Worm (Caenorhabditis elegans) whole organism, L4 larva: ENCODE data around the gene C17C3.24.
A peak's percentile ranks its signal among the peaks of the same experiment; 100 is the strongest.

ENCODE experiments used
- D1046.2 ChIP-seq: fragments of 200-800 bp; sonication (Bioruptor generic); IDR thresholded peaks from 2 replicates; pipeline ENCODE4 v1.3.6; 2022; ENCODE audit warnings: missing genetic modification characterization, missing compliant biosample characterization
- T20F7.1 ChIP-seq: fragments of 200-800 bp; sonication (Bioruptor generic); optimal IDR thresholded peaks from 2 replicates; lab custom pipeline; 2018; ENCODE audit warnings: mild to moderate bottlenecking, missing genetic modification characterization, missing compliant biosample characterization
- Y105C5A.15 ChIP-seq: fragments of 200-800 bp; sonication (Bioruptor generic); IDR thresholded peaks from 2 replicates; pipeline ENCODE4 v1.3.6; 2022; ENCODE audit warnings: missing genetic modification characterization, missing compliant biosample characterization
- Y5F2A.4 ChIP-seq: fragments of 200-800 bp; sonication (Bioruptor generic); optimal IDR thresholded peaks from 2 replicates; lab custom pipeline; 2018; ENCODE audit warnings: mild to moderate bottlenecking, missing genetic modification characterization, missing compliant biosample characterization
- ZK546.5 ChIP-seq, 2 experiments: sonication (generic microtip); optimal IDR thresholded peaks; 2 replicates each; lab custom pipeline; 2017; ENCODE audit warnings: missing biosample characterization in 2 of 2, missing genetic modification characterization in 2 of 2
- aha-1 ChIP-seq: fragments of 150-350 bp; peaks from one replicate; lab custom pipeline; 2014; ENCODE audit warnings: missing biosample characterization, missing genetic modification characterization
- ceh-20 ChIP-seq: fragments of 200-800 bp; sonication (Bioruptor generic); IDR thresholded peaks from 2 replicates; pipeline ENCODE4 v1.3.6; 2022; ENCODE audit warnings: missing genetic modification reagents, missing genetic modification characterization, missing compliant biosample characterization
- ceh-82 ChIP-seq: sonication (generic microtip); optimal IDR thresholded peaks from 2 replicates; lab custom pipeline; 2017; ENCODE audit warnings: missing biosample characterization, missing genetic modification characterization
- ces-1 ChIP-seq: fragments of 150-350 bp; sonication (generic microtip); optimal IDR thresholded peaks from 4 replicates; lab custom pipeline; 2014; ENCODE audit warnings: missing biosample characterization, missing genetic modification reagents, missing genetic modification characterization
- daf-16 ChIP-seq, 3 experiments: sonication (generic microtip); optimal IDR thresholded peaks; 2 replicates each; lab custom pipeline; 2016 to 2017; ENCODE audit warnings: missing genetic modification characterization in 3 of 3, missing genetic modification reagents in 3 of 3, mild to moderate bottlenecking in 2 of 3, missing compliant biosample characterization in 2 of 3, missing biosample characterization in 1 of 3, moderate library complexity in 1 of 3
- dmd-6 ChIP-seq: fragments of 200-800 bp; sonication (Bioruptor generic); IDR thresholded peaks from 2 replicates; pipeline ENCODE4 v1.3.6; 2022; ENCODE audit warnings: missing genetic modification reagents, missing genetic modification characterization, missing compliant biosample characterization
- dve-1 ChIP-seq: sonication (generic microtip); optimal IDR thresholded peaks from 2 replicates; lab custom pipeline; 2017; ENCODE audit warnings: antibody characterized with exemption, mild to moderate bottlenecking, missing genetic modification characterization, missing compliant biosample characterization; ENCODE audit not compliant: insufficient read depth
- egl-43 ChIP-seq: fragments of 200-800 bp; sonication (Bioruptor generic); IDR thresholded peaks from 2 replicates; pipeline ENCODE4 v1.3.6; 2022; ENCODE audit warnings: missing genetic modification reagents, missing genetic modification characterization, missing compliant biosample characterization
- fos-1 ChIP-seq: fragments of 150-350 bp; optimal IDR thresholded peaks from 2 replicates; lab custom pipeline; 2014; ENCODE audit warnings: missing biosample characterization, missing genetic modification characterization
- hlh-11 ChIP-seq: fragments of 200-800 bp; sonication (Bioruptor generic); optimal IDR thresholded peaks from 2 replicates; lab custom pipeline; 2018; ENCODE audit warnings: mild to moderate bottlenecking, missing genetic modification characterization, missing compliant biosample characterization
- hlh-30 ChIP-seq: sonication (generic microtip); optimal IDR thresholded peaks from 2 replicates; lab custom pipeline; 2017; ENCODE audit warnings: antibody characterized with exemption, mild to moderate bottlenecking, missing genetic modification characterization, missing compliant biosample characterization; ENCODE audit not compliant: insufficient read depth
- hmg-1.1 ChIP-seq: fragments of 200-800 bp; sonication (Bioruptor generic); IDR thresholded peaks from 2 replicates; pipeline ENCODE4 v1.3.6; 2022; ENCODE audit warnings: missing genetic modification reagents, missing genetic modification characterization, missing compliant biosample characterization
- jun-1 ChIP-seq: fragments of 150-350 bp; optimal IDR thresholded peaks from 2 replicates; lab custom pipeline; 2014; ENCODE audit warnings: missing biosample characterization, missing genetic modification reagents, missing genetic modification characterization
- lin-1 ChIP-seq: fragments of 200-800 bp; sonication (Bioruptor generic); IDR thresholded peaks from 2 replicates; pipeline ENCODE4 v1.3.6; 2022; ENCODE audit warnings: missing genetic modification reagents, missing genetic modification characterization, missing compliant biosample characterization
- lin-13 ChIP-seq: fragments of 150-350 bp; optimal IDR thresholded peaks from 2 replicates; lab custom pipeline; 2014; ENCODE audit warnings: missing biosample characterization, missing genetic modification reagents, missing genetic modification characterization
- mdl-1 ChIP-seq, 2 experiments: fragments of 150-350 bp in 1 of 2; sonication (generic microtip) in 1 of 2; optimal IDR thresholded peaks; 2 replicates each; lab custom pipeline; 2014 to 2017; ENCODE audit warnings: missing biosample characterization in 2 of 2, missing genetic modification characterization in 2 of 2
- mep-1 ChIP-seq: fragments of 150-350 bp; sonication (generic microtip); optimal IDR thresholded peaks from 3 replicates; lab custom pipeline; 2014; ENCODE audit warnings: missing biosample characterization, missing genetic modification characterization
- mxl-3 ChIP-seq: fragments of 200-800 bp; sonication (Bioruptor generic); optimal IDR thresholded peaks from 2 replicates; lab custom pipeline; 2018; ENCODE audit warnings: mild to moderate bottlenecking, missing genetic modification characterization, missing compliant biosample characterization
- nhr-102 ChIP-seq: sonication (generic microtip); optimal IDR thresholded peaks from 2 replicates; lab custom pipeline; 2016; ENCODE audit warnings: mild to moderate bottlenecking, missing genetic modification characterization, moderate library complexity, missing compliant biosample characterization
- nhr-11 ChIP-seq: fragments of 150-350 bp; optimal IDR thresholded peaks from 2 replicates; lab custom pipeline; 2014; ENCODE audit warnings: missing biosample characterization, missing genetic modification characterization
- nhr-111 ChIP-seq: fragments of 200-800 bp; sonication (Bioruptor generic); optimal IDR thresholded peaks from 2 replicates; lab custom pipeline; 2018; ENCODE audit warnings: mild to moderate bottlenecking, missing genetic modification characterization, missing compliant biosample characterization
- nhr-28 ChIP-seq: fragments of 150-350 bp; optimal IDR thresholded peaks from 2 replicates; lab custom pipeline; 2014; ENCODE audit warnings: missing biosample characterization, missing genetic modification characterization
- nhr-48 ChIP-seq: sonication (generic microtip); optimal IDR thresholded peaks from 2 replicates; lab custom pipeline; 2016; ENCODE audit warnings: mild to moderate bottlenecking, missing genetic modification characterization, missing compliant biosample characterization
- nhr-6 ChIP-seq: fragments of 150-350 bp; optimal IDR thresholded peaks from 2 replicates; lab custom pipeline; 2014; ENCODE audit warnings: missing biosample characterization, missing genetic modification characterization
- nhr-77 ChIP-seq: fragments of 150-350 bp; optimal IDR thresholded peaks from 2 replicates; lab custom pipeline; 2014; ENCODE audit warnings: missing biosample characterization, missing genetic modification characterization
- pha-4 ChIP-seq, 2 experiments: fragments of 150-350 bp in 1 of 2; fragments of 200-800 bp in 1 of 2; sonication (Bioruptor generic) in 1 of 2; IDR thresholded peaks in 1 of 2; optimal IDR thresholded peaks in 1 of 2; 2 replicates each; pipeline versions ENCODE4 v1.3.6 to Lab custom; 2014 to 2022; ENCODE audit warnings: missing genetic modification characterization in 2 of 2, missing genetic modification reagents in 2 of 2, missing biosample characterization in 1 of 2, missing compliant biosample characterization in 1 of 2
- php-3 ChIP-seq: fragments of 200-800 bp; sonication (Bioruptor generic); IDR thresholded peaks from 2 replicates; pipeline ENCODE4 v1.3.6; 2022; ENCODE audit warnings: missing genetic modification reagents, missing genetic modification characterization, missing compliant biosample characterization
- pqm-1 ChIP-seq: sonication (generic microtip); optimal IDR thresholded peaks from 2 replicates; lab custom pipeline; 2017; ENCODE audit warnings: missing biosample characterization, missing genetic modification characterization
- set-16 ChIP-seq: fragments of 200-800 bp; sonication (Bioruptor generic); IDR thresholded peaks from 2 replicates; pipeline ENCODE4 v1.3.6; 2022; ENCODE audit warnings: missing genetic modification reagents, missing genetic modification characterization, missing compliant biosample characterization
- tag-97 ChIP-seq: fragments of 200-800 bp; sonication (Bioruptor generic); IDR thresholded peaks from 2 replicates; pipeline ENCODE4 v1.3.6; 2022; ENCODE audit warnings: missing genetic modification characterization, missing compliant biosample characterization
- tra-1 ChIP-seq: fragments of 200-800 bp; sonication (Bioruptor generic); IDR thresholded peaks from 2 replicates; pipeline ENCODE4 v1.3.6; 2022; ENCODE audit warnings: missing genetic modification reagents, missing genetic modification characterization, missing compliant biosample characterization
- unc-62 ChIP-seq, 3 experiments: fragments of 150-350 bp in 1 of 3; sonication (generic microtip); optimal IDR thresholded peaks in 2 of 3; peaks in 1 of 3; 1 replicate in 1 of 3; 2 replicates in 2 of 3; lab custom pipeline; 2014 to 2017; ENCODE audit warnings: missing biosample characterization in 3 of 3, missing genetic modification characterization in 3 of 3, missing genetic modification reagents in 3 of 3, missing genotype in 1 of 3
- zag-1 ChIP-seq: fragments of 150-350 bp; optimal IDR thresholded peaks from 2 replicates; lab custom pipeline; 2014; ENCODE audit warnings: missing biosample characterization, missing genetic modification characterization
- zip-2 ChIP-seq: fragments of 150-350 bp; optimal IDR thresholded peaks from 2 replicates; lab custom pipeline; 2014; ENCODE audit warnings: missing biosample characterization, missing genetic modification characterization

Gene C17C3.24

ce11 chrII:5541685-5542084, at the start of gene C17C3.24:
TSS of gene C17C3.24 (minus strand) at chrII:5541785.
- TF ChIP-seq unc-62 (GFP tag; optimal IDR thresholded peaks at IDR 0.05 in 1 of 2; lab: Kevin White, UChicago) (no peak), unc-62 (tag; optimal IDR thresholded peaks at IDR 0.05; lab: Kevin White, UChicago) (no peak), zag-1 (tag; lab: Kevin White, UChicago) (no peak)
- TF ChIP-seq, all 104 proteins: peak for 0

DNA sequence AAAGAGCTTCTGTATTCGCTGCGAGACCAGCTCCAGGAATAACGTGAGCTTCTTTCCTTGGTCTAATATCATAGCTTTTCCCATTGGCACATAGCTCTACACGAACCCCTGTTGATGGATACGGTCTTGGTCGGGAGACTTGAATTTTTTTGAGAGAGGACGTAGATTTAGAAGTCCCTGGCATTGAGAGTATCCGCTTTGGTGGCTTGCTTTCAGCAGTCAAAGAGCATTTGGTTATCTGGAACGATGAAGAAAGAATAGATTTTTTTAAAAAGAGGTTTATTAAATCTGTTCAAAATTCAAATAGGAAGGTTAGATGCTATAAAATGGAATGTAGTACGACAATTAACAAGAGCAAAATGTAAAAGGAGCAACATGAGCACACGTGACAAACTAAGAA, 48.1 kb upstream of the C17C3.24 start, which contains the start of gene C17G10.13:
TSS of gene C17G10.13 (minus strand) at position 101 of the 400 bp plus-strand sequence.
- TF ChIP-seq nhr-6 (no peak), pha-4 (GFP tag; IDR thresholded peaks at IDR 0.05; lab: Robert Waterston, UW) (no peak), pha-4 (tag; optimal IDR thresholded peaks at IDR 0.05; lab: Kevin White, UChicago) (no peak), nhr-111 (GFP tag; lab: Kevin White, UChicago) (no peak), mep-1 (tag; lab: Kevin White, UChicago) (no peak), egl-43 (GFP tag; lab: Robert Waterston, UW) (no peak)

- TF ChIP-seq nhr-77 = no peak
- no peak for TF ChIP-seq Y105C5A.15 (GFP tag; lab: Robert Waterston, UW)
- TF ChIP-seq aha-1 = peak; percentile 91
- TF ChIP-seq pqm-1 = no peak
- TF ChIP-seq ceh-82 (tag; lab: Kevin White, UChicago) = no peak
- no peak for TF ChIP-seq ZK546.5 (tag; optimal IDR thresholded peaks at IDR 0.05; lab: Kevin White, UChicago)
- TF ChIP-seq jun-1 = no peak
- peak in 1 of 2 experiments; percentile 74 for TF ChIP-seq unc-62 (GFP tag; optimal IDR thresholded peaks at IDR 0.05 in 1 of 2; lab: Kevin White, UChicago)
- no peak for TF ChIP-seq unc-62 (tag; optimal IDR thresholded peaks at IDR 0.05; lab: Kevin White, UChicago)
- no peak for TF ChIP-seq hmg-1.1
- no peak for TF ChIP-seq mdl-1 (tag; optimal IDR thresholded peaks at IDR 0.05; lab: Kevin White, UChicago)
- no peak for TF ChIP-seq Y5F2A.4 (GFP tag; lab: Kevin White, UChicago)
- TF ChIP-seq pha-4 (GFP tag; IDR thresholded peaks at IDR 0.05; lab: Robert Waterston, UW) = no peak
- TF ChIP-seq pha-4 (tag; optimal IDR thresholded peaks at IDR 0.05; lab: Kevin White, UChicago) = no peak
- TF ChIP-seq nhr-11 = no peak
- no peak for TF ChIP-seq D1046.2 (GFP tag; lab: Robert Waterston, UW)
- TF ChIP-seq set-16 (GFP tag; lab: Robert Waterston, UW) = no peak
Measured at ce11 chrII:5587794-5588193, 46.2 kb upstream of the C17C3.24 start.

- TF ChIP-seq php-3 (GFP tag; lab: Robert Waterston, UW) = peak; percentile 99
- TF ChIP-seq fos-1 = no peak
- TF ChIP-seq mxl-3 (GFP tag; lab: Kevin White, UChicago) = peak; percentile 35
- peak; percentile 54 for TF ChIP-seq lin-1 (GFP tag; lab: Robert Waterston, UW)
- peak; percentile 76; the same call in 1 of the 2 replicates for TF ChIP-seq tra-1 (GFP tag; lab: Robert Waterston, UW)
- TF ChIP-seq nhr-48 = peak; percentile 33
- TF ChIP-seq hlh-30 (tag; lab: Kevin White, UChicago) = no peak
- TF ChIP-seq dve-1 (tag; lab: Kevin White, UChicago) = peak; percentile 89
- TF ChIP-seq hlh-11 = peak; percentile 90
- no peak for TF ChIP-seq ces-1 (GFP tag; lab: Kevin White, UChicago)
- peak; percentile 45 for TF ChIP-seq T20F7.1 (GFP tag; lab: Kevin White, UChicago)
- peak; percentile 13 for TF ChIP-seq lin-13 (GFP tag; lab: Kevin White, UChicago)
- no peak for TF ChIP-seq daf-16 (GFP tag; optimal IDR thresholded peaks at IDR 0.05; lab: Kevin White, UChicago)
- TF ChIP-seq daf-16 (tag; optimal IDR thresholded peaks at IDR 0.05; lab: Kevin White, UChicago) = peak; percentile 98
- peak; percentile 78 for TF ChIP-seq nhr-77
- peak; percentile 93 for TF ChIP-seq dmd-6 (GFP tag; lab: Robert Waterston, UW)
- TF ChIP-seq nhr-28 (tag; lab: Kevin White, UChicago) = peak; percentile 95
- TF ChIP-seq nhr-102 (tag; lab: Kevin White, UChicago) = peak; percentile 16
- peak in 1 of 2 experiments; percentile 17 for TF ChIP-seq mdl-1 (tag; optimal IDR thresholded peaks at IDR 0.05; lab: Kevin White, UChicago)
- TF ChIP-seq ceh-20 (GFP tag; lab: Robert Waterston, UW) = peak; percentile 86
- TF ChIP-seq pqm-1 = peak; percentile 99
- TF ChIP-seq tag-97 (GFP tag; lab: Robert Waterston, UW) = no peak
- TF ChIP-seq zip-2 (tag; lab: Kevin White, UChicago) = no peak
- TF ChIP-seq, all 104 proteins: peak for 17
Measured at ce11 chrII:5585788-5586187, 44.2 kb upstream of the C17C3.24 start, which contains the start of gene lys-8. TSS of gene lys-8 (plus strand) at chrII:5586178.
